Fruit fly (Drosophila melanogaster) whole organism, wandering third instar larva: ENCODE results near the gene SmD1.

Experiments used
- Abd-B ChIP-seq: fragments of >200 bp; optimal IDR thresholded peaks from 2 replicates; lab custom pipeline; 2017; ENCODE audit warnings: missing biosample characterization, missing genetic modification characterization
- CG32264 ChIP-seq: fragments of 200-800 bp; sonication (Bioruptor generic); optimal IDR thresholded peaks from 2 replicates; lab custom pipeline; 2016; ENCODE audit warnings: missing biosample characterization, missing genetic modification characterization
- CG9705 ChIP-seq: fragments of 200-800 bp; sonication (Bioruptor generic); optimal IDR thresholded peaks from 2 replicates; lab custom pipeline; 2018; ENCODE audit warnings: missing biosample characterization, mild to moderate bottlenecking, missing genetic modification characterization
- CrebA ChIP-seq: fragments of 200-800 bp; sonication (Bioruptor generic); optimal IDR thresholded peaks from 2 replicates; lab custom pipeline; 2016; ENCODE audit warnings: missing biosample characterization, mild to moderate bottlenecking, missing genetic modification characterization, borderline replicate concordance
- Dfd ChIP-seq: fragments of >200 bp; optimal IDR thresholded peaks from 2 replicates; lab custom pipeline; 2017; ENCODE audit warnings: missing biosample characterization, missing genetic modification characterization
- Dif ChIP-seq: fragments of 200-275, 200-300 bp; sonication (Bioruptor generic); optimal IDR thresholded peaks from 2 replicates; lab custom pipeline; 2018; ENCODE audit warnings: missing biosample characterization, missing genetic modification characterization; ENCODE audit not compliant: partially characterized antibody
- GATAd ChIP-seq: sonication (Bioruptor generic); optimal IDR thresholded peaks from 2 replicates; lab custom pipeline; 2016; ENCODE audit warnings: missing biosample characterization, missing genetic modification characterization
- HLH106 ChIP-seq: fragments of 200-800 bp; optimal IDR thresholded peaks from 3 replicates; lab custom pipeline; 2019; ENCODE audit warnings: missing biosample characterization, mild to moderate bottlenecking, missing genetic modification characterization, moderate library complexity
- Hnf4 ChIP-seq: fragments of 200-800 bp; sonication (Bioruptor generic); optimal IDR thresholded peaks from 2 replicates; lab custom pipeline; 2016; ENCODE audit warnings: missing biosample characterization, mild to moderate bottlenecking, missing genetic modification characterization
- Hr78 ChIP-seq: fragments of >200 bp; optimal IDR thresholded peaks from 2 replicates; lab custom pipeline; 2017; ENCODE audit warnings: missing biosample characterization, missing genetic modification characterization
- Hr83 ChIP-seq: fragments of 200-300 bp; sonication (Bioruptor generic); optimal IDR thresholded peaks from 2 replicates; lab custom pipeline; 2016; ENCODE audit warnings: missing biosample characterization, mild to moderate bottlenecking, missing genetic modification characterization, moderate library complexity; ENCODE audit not compliant: poor library complexity, severe bottlenecking
- Mio ChIP-seq: sonication (Bioruptor generic); optimal IDR thresholded peaks from 2 replicates; lab custom pipeline; 2016; ENCODE audit warnings: missing biosample characterization, missing genetic modification characterization
- Myc ChIP-seq: fragments of >200 bp; optimal IDR thresholded peaks from 2 replicates; lab custom pipeline; 2017
- N ChIP-seq: fragments of >200 bp; optimal IDR thresholded peaks from 2 replicates; lab custom pipeline; 2018; ENCODE audit warnings: missing biosample characterization, missing external identifiers, missing genetic modification characterization
- Rel ChIP-seq, 2 experiments: fragments of 200-800 bp; sonication (Bioruptor generic) in 1 of 2; optimal IDR thresholded peaks; 2 replicates in 1 of 2; 3 replicates in 1 of 2; lab custom pipeline; 2016 to 2019; ENCODE audit warnings: mild to moderate bottlenecking in 2 of 2, missing biosample characterization in 2 of 2, missing genetic modification characterization in 2 of 2, moderate library complexity in 1 of 2
- Sp1 ChIP-seq: fragments of 200-800 bp; sonication (Bioruptor generic); optimal IDR thresholded peaks from 3 replicates; lab custom pipeline; 2019; ENCODE audit warnings: missing biosample characterization, mild to moderate bottlenecking, missing genetic modification characterization, moderate library complexity
- br ChIP-seq: fragments of 200-800 bp; sonication (Bioruptor generic); optimal IDR thresholded peaks from 2 replicates; lab custom pipeline; 2016; ENCODE audit warnings: missing biosample characterization, missing genetic modification characterization
- brk ChIP-seq: fragments of 200-800 bp; sonication (Bioruptor generic); optimal IDR thresholded peaks from 2 replicates; lab custom pipeline; 2016; ENCODE audit warnings: missing biosample characterization, mild to moderate bottlenecking, missing genetic modification characterization
- dmrt93B ChIP-seq: fragments of 200-800 bp; sonication (Bioruptor generic); optimal IDR thresholded peaks from 2 replicates; lab custom pipeline; 2018; ENCODE audit warnings: missing biosample characterization, mild to moderate bottlenecking, missing genetic modification characterization
- dsf ChIP-seq: sonication (Bioruptor generic); optimal IDR thresholded peaks from 2 replicates; lab custom pipeline; 2016; ENCODE audit warnings: missing biosample characterization, missing genetic modification characterization, borderline replicate concordance
- ey ChIP-seq: fragments of 200-800 bp; sonication (Bioruptor generic); optimal IDR thresholded peaks from 2 replicates; lab custom pipeline; 2016; ENCODE audit warnings: missing biosample characterization, missing genetic modification characterization
- fru ChIP-seq: fragments of 200-800 bp; sonication (Bioruptor generic); optimal IDR thresholded peaks from 3 replicates; lab custom pipeline; 2016; ENCODE audit warnings: missing biosample characterization, mild to moderate bottlenecking, missing genetic modification characterization
- h ChIP-seq: fragments of 200-800 bp; sonication (Bioruptor generic); optimal IDR thresholded peaks from 3 replicates; lab custom pipeline; 2016; ENCODE audit warnings: missing biosample characterization, mild to moderate bottlenecking, missing genetic modification characterization
- lola ChIP-seq: fragments of >200 bp; optimal IDR thresholded peaks from 2 replicates; lab custom pipeline; 2017; ENCODE audit warnings: missing biosample characterization, missing genetic modification characterization
- pan ChIP-seq: fragments of >200 bp; optimal IDR thresholded peaks from 2 replicates; lab custom pipeline; 2017
- psq ChIP-seq: fragments of 200-800 bp; sonication (Bioruptor generic); optimal IDR thresholded peaks from 3 replicates; lab custom pipeline; 2017; ENCODE audit warnings: missing biosample characterization, mild to moderate bottlenecking, missing genetic modification characterization, moderate library complexity
- rgr ChIP-seq: fragments of 200-800 bp; sonication (Bioruptor generic); optimal IDR thresholded peaks from 3 replicates; lab custom pipeline; 2016; ENCODE audit warnings: missing biosample characterization, mild to moderate bottlenecking, missing genetic modification characterization
- sage ChIP-seq: fragments of 200-800 bp; sonication (Bioruptor generic); optimal IDR thresholded peaks from 2 replicates; lab custom pipeline; 2016; ENCODE audit warnings: missing biosample characterization, mild to moderate bottlenecking, missing genetic modification characterization
- sv ChIP-seq: fragments of 200-800 bp; sonication (Bioruptor generic); optimal IDR thresholded peaks from 3 replicates; lab custom pipeline; 2016; ENCODE audit warnings: missing biosample characterization, missing genetic modification characterization
- tai ChIP-seq: sonication (Bioruptor generic); optimal IDR thresholded peaks from 2 replicates; lab custom pipeline; 2016; ENCODE audit warnings: missing biosample characterization, missing genetic modification characterization
- usp ChIP-seq: fragments of >200 bp; optimal IDR thresholded peaks from 2 replicates; lab custom pipeline; 2017; ENCODE audit warnings: missing biosample characterization, missing genetic modification characterization
- woc ChIP-seq: sonication (Bioruptor generic); optimal IDR thresholded peaks from 2 replicates; lab custom pipeline; 2016; ENCODE audit warnings: missing biosample characterization, mild to moderate bottlenecking, missing genetic modification characterization

SmD1 gene

dm6 chr3L:12701335-12701734 lies 33.1 kb downstream of the SmD1 start:
- TF ChIP-seq CG9705 = no peak
- no peak for TF ChIP-seq pan (lab: Kevin White, UChicago)
- no peak for TF ChIP-seq dsf (GFP tag; lab: Kevin White, UChicago)

dm6 chr3L:12700509-12700995 lies 33.9 kb downstream of the SmD1 start:
- TF ChIP-seq rgr (GFP tag; lab: Kevin White, UChicago) = no peak
- no peak for TF ChIP-seq pan (lab: Kevin White, UChicago)
- no peak for TF ChIP-seq N (GFP tag; lab: Kevin White, UChicago)
- no peak for TF ChIP-seq Hr83 (GFP tag; lab: Kevin White, UChicago)
- TF ChIP-seq CG32264 (GFP tag; lab: Kevin White, UChicago) = no peak
- no peak for TF ChIP-seq Myc (lab: Kevin White, UChicago)
- TF ChIP-seq sv (GFP tag; lab: Kevin White, UChicago) = no peak
- no peak for TF ChIP-seq psq (GFP tag; lab: Kevin White, UChicago)
- TF ChIP-seq br = no peak
- TF ChIP-seq sage (GFP tag; lab: Kevin White, UChicago) = no peak
- no peak for TF ChIP-seq brk (GFP tag; lab: Kevin White, UChicago)

- TF ChIP-seq CrebA (GFP tag; lab: Kevin White, UChicago) (no peak), brk (GFP tag; lab: Kevin White, UChicago) (no peak), lola (GFP tag; lab: Kevin White, UChicago) (no peak), fru (GFP tag; lab: Kevin White, UChicago) (no peak), dsf (GFP tag; lab: Kevin White, UChicago) (no peak)
- TF ChIP-seq, all 38 proteins: peak for 0
Measured at dm6 chr3L:12698236-12698635, 36.2 kb downstream of the SmD1 start.

- no peak for TF ChIP-seq Sp1 (GFP tag; lab: Kevin White, UChicago)
- TF ChIP-seq h = no peak
- no peak for TF ChIP-seq Dif (GFP tag; lab: Kevin White, UChicago)
- TF ChIP-seq CG9705 = no peak
- TF ChIP-seq Hr78 = no peak
- no peak for TF ChIP-seq Hnf4 (GFP tag; lab: Kevin White, UChicago)
- TF ChIP-seq tai (GFP tag; lab: Kevin White, UChicago) = no peak
- TF ChIP-seq ey (GFP tag; lab: Kevin White, UChicago) = no peak
- no peak for TF ChIP-seq Abd-B (GFP tag; lab: Kevin White, UChicago)
- no peak for TF ChIP-seq Myc (lab: Kevin White, UChicago)
- no peak for TF ChIP-seq Hr83 (GFP tag; lab: Kevin White, UChicago)
- TF ChIP-seq CG32264 (GFP tag; lab: Kevin White, UChicago) = no peak
- no peak for TF ChIP-seq Mio (GFP tag; lab: Kevin White, UChicago)
- TF ChIP-seq HLH106 (tag; lab: Kevin White, UChicago) = no peak
- no peak for TF ChIP-seq N (GFP tag; lab: Kevin White, UChicago)
- TF ChIP-seq pan (lab: Kevin White, UChicago) = no peak
- no peak for TF ChIP-seq dmrt93B (GFP tag; lab: Kevin White, UChicago)
- TF ChIP-seq sv (GFP tag; lab: Kevin White, UChicago) = no peak
Measured at dm6 chr3L:12697531-12697930, 36.9 kb downstream of the SmD1 start.

- TF ChIP-seq Mio (GFP tag; lab: Kevin White, UChicago) (no peak), Dfd (peak; percentile 99)
Measured at dm6 chr3L:12696503-12696902, 37.9 kb downstream of the SmD1 start.

dm6 chr3L:12695695-12696094 lies 38.7 kb downstream of the SmD1 start:
- TF ChIP-seq sv (GFP tag; lab: Kevin White, UChicago) = no peak
- TF ChIP-seq psq (GFP tag; lab: Kevin White, UChicago) = no peak
- TF ChIP-seq usp (GFP tag; lab: Kevin White, UChicago) = no peak
- TF ChIP-seq tai (GFP tag; lab: Kevin White, UChicago) = no peak
- TF ChIP-seq Sp1 (GFP tag; lab: Kevin White, UChicago) = no peak
- TF ChIP-seq Hnf4 (GFP tag; lab: Kevin White, UChicago) = no peak
- TF ChIP-seq dmrt93B (GFP tag; lab: Kevin White, UChicago) = no peak
- TF ChIP-seq fru (GFP tag; lab: Kevin White, UChicago) = no peak
- no peak for TF ChIP-seq CG9705
- TF ChIP-seq Hr78 = no peak
- no peak for TF ChIP-seq GATAd
- TF ChIP-seq N (GFP tag; lab: Kevin White, UChicago) = no peak
- no peak for TF ChIP-seq pan (lab: Kevin White, UChicago)
- no peak for TF ChIP-seq Rel (GFP tag; optimal IDR thresholded peaks at IDR 0.05; lab: Kevin White, UChicago)
- no peak for TF ChIP-seq Rel (tag; optimal IDR thresholded peaks at IDR 0.05; lab: Kevin White, UChicago)
- TF ChIP-seq woc (GFP tag; lab: Kevin White, UChicago) = no peak
- TF ChIP-seq br = no peak
- TF ChIP-seq sage (GFP tag; lab: Kevin White, UChicago) = no peak
